Fruit fly (Drosophila melanogaster): ENCODE measurements around the gene natalisin.

The natalisin gene

DNA sequence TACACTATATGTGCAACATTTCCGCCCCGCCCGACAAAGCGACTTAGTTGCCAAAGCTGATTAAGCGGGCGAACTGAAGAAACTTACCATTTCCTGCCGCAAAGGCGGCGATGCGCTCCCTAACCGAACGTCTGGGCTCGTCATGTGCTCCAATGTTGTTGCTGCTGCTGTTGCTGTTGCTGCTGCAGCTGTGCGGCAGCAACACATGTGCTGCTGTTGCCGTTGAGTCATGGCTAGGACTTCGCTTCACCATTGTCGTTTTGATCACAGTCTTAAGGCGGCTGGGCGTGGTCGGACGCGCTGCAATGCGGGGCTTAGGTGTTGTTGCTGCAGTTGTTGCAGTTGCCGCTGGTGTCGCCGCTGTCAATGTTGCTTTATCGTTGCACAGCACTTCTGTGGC, 13.5 kb downstream of the natalisin start:
- no peak for TF ChIP-seq fru (GFP tag; optimal IDR thresholded peaks at IDR 0.05)
- no peak for TF ChIP-seq rgr (GFP tag; optimal IDR thresholded peaks at IDR 0.05)
- no peak for TF ChIP-seq Dif (GFP tag; optimal IDR thresholded peaks at IDR 0.05; ENCODE audit: partially characterized antibody)
- TF ChIP-seq foxo (GFP tag; optimal IDR thresholded peaks at IDR 0.05), result no peak
- no peak for TF ChIP-seq Jra (GFP tag; optimal IDR thresholded peaks at IDR 0.05)
- TF ChIP-seq Hr83 (GFP tag; optimal IDR thresholded peaks at IDR 0.05; ENCODE audit: poor library complexity, severe bottlenecking), result no peak
- no peak for TF ChIP-seq CrebA (GFP tag; optimal IDR thresholded peaks at IDR 0.05; ENCODE audit: borderline replicate concordance)
- TF ChIP-seq CG32264 (GFP tag; optimal IDR thresholded peaks at IDR 0.05), result no peak
- no peak for TF ChIP-seq sv (GFP tag; optimal IDR thresholded peaks at IDR 0.05)
- TF ChIP-seq ey (GFP tag; optimal IDR thresholded peaks at IDR 0.05), result no peak
- no peak for TF ChIP-seq dl (GFP tag; optimal IDR thresholded peaks at IDR 0.05; ENCODE audit: insufficient read depth in 1 of 2, partially characterized antibody in 2 of 2)
- TF ChIP-seq Hnf4 (GFP tag; optimal IDR thresholded peaks at IDR 0.05), result no peak
- no peak for TF ChIP-seq lola (GFP tag; optimal IDR thresholded peaks at IDR 0.05)
- TF ChIP-seq tai (GFP tag; optimal IDR thresholded peaks at IDR 0.05), result no peak
- TF ChIP-seq brk (GFP tag; optimal IDR thresholded peaks at IDR 0.05), result no peak
- no peak for TF ChIP-seq jim (GFP tag; optimal IDR thresholded peaks at IDR 0.05)
- TF ChIP-seq pan (optimal IDR thresholded peaks at IDR 0.05), result no peak
- TF ChIP-seq OdsH (GFP tag; optimal IDR thresholded peaks at IDR 0.05), result no peak
- no peak for TF ChIP-seq Dfd (GFP tag; optimal IDR thresholded peaks at IDR 0.05)

- TF ChIP-seq Vsx2 (GFP tag; optimal IDR thresholded peaks at IDR 0.05; ENCODE audit: partially characterized antibody) (no peak), Hnf4 (GFP tag; optimal IDR thresholded peaks at IDR 0.05) (no peak)
These were observed 17.6 kb downstream of the natalisin start for dm6 chr3R:14436011-14436410.

DNA sequence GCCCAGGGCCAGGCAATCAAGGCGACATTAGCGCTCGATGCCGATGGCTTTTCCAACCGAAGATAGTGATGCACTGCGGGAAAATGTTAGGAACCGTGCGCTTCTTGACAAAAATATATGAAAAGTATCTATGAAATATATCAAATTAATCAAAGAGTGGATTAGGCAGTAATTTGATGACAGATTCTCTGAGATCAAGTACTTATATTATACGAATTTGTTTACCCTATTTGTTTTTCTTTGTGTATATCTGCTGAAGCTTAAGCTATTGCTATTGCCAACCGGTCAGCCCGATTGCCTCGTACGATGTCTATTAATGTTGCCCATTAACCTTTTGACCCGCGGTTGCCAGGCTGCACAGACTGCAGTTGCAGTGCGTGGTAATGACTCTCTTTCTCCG, 18.1 kb downstream of the natalisin start:
- TF ChIP-seq sage (GFP tag; optimal IDR thresholded peaks at IDR 0.05), result no peak
- TF ChIP-seq Hr83 (GFP tag; optimal IDR thresholded peaks at IDR 0.05; ENCODE audit: poor library complexity, severe bottlenecking), result no peak
- no peak for TF ChIP-seq CrebA (GFP tag; optimal IDR thresholded peaks at IDR 0.05; ENCODE audit: borderline replicate concordance)
- TF ChIP-seq Hr78 (GFP tag; optimal IDR thresholded peaks at IDR 0.05), result no peak
- no peak for TF ChIP-seq Vsx2 (GFP tag; optimal IDR thresholded peaks at IDR 0.05; ENCODE audit: partially characterized antibody)
- no peak for TF ChIP-seq jim (GFP tag; optimal IDR thresholded peaks at IDR 0.05)
- no peak for TF ChIP-seq N (GFP tag; optimal IDR thresholded peaks at IDR 0.05)
- TF ChIP-seq HLH106 (tag; optimal IDR thresholded peaks at IDR 0.05), result no peak
- no peak for TF ChIP-seq Hnf4 (GFP tag; optimal IDR thresholded peaks at IDR 0.05)
- no peak for TF ChIP-seq usp (GFP tag; optimal IDR thresholded peaks at IDR 0.05)
- TF ChIP-seq lola (GFP tag; optimal IDR thresholded peaks at IDR 0.05), result no peak
- TF ChIP-seq Jra (GFP tag; optimal IDR thresholded peaks at IDR 0.05), result no peak
- no peak for TF ChIP-seq Sp1 (GFP tag; optimal IDR thresholded peaks at IDR 0.05)

DNA sequence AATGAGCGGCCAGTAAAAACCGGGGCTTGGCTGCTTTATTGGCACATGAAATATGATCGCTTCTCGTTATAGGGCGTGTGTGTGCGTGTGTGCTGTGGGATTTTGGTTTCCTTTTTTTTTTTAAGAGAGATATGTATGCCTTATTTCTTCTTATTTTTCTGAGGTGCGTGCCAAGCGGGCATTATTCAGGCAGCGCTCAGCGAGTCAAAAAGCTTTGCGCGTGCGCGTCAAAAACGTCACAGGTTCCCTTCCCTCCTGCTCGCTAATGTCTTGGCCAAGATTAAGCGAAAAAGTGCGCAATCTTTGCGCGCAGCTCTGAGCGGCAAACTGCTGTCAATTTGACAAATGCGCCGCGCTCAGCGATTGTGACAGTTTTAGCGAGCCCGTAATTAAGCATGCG, 19.9 kb downstream of the natalisin start:
- TF ChIP-seq ey (GFP tag; optimal IDR thresholded peaks at IDR 0.05) (no peak), foxo (GFP tag; optimal IDR thresholded peaks at IDR 0.05) (no peak), dl (GFP tag; optimal IDR thresholded peaks at IDR 0.05; ENCODE audit: insufficient read depth in 1 of 2, partially characterized antibody in 2 of 2) (no peak), br (GFP tag; optimal IDR thresholded peaks at IDR 0.05) (no peak), Rel (GFP tag; optimal IDR thresholded peaks at IDR 0.05) (no peak), Rel (tag; optimal IDR thresholded peaks at IDR 0.05) (no peak), CrebA (GFP tag; optimal IDR thresholded peaks at IDR 0.05; ENCODE audit: borderline replicate concordance) (no peak), OdsH (GFP tag; optimal IDR thresholded peaks at IDR 0.05) (no peak), Hr83 (GFP tag; optimal IDR thresholded peaks at IDR 0.05; ENCODE audit: poor library complexity, severe bottlenecking) (no peak), h (GFP tag; optimal IDR thresholded peaks at IDR 0.05) (no peak), psq (GFP tag; optimal IDR thresholded peaks at IDR 0.05) (no peak), sv (GFP tag; optimal IDR thresholded peaks at IDR 0.05) (no peak), Hr78 (GFP tag; optimal IDR thresholded peaks at IDR 0.05) (no peak), GATAd (GFP tag; optimal IDR thresholded peaks at IDR 0.05) (no peak), brk (GFP tag; optimal IDR thresholded peaks at IDR 0.05) (no peak), Jra (GFP tag; optimal IDR thresholded peaks at IDR 0.05) (no peak), woc (GFP tag; optimal IDR thresholded peaks at IDR 0.05) (no peak), HLH106 (tag; optimal IDR thresholded peaks at IDR 0.05) (no peak), Myc (optimal IDR thresholded peaks at IDR 0.05) (no peak)
